Worm (Caenorhabditis elegans) whole organism, mixed stage, embryonic: ENCODE results near the gene Y71H2B.5.
A peak's percentile ranks its signal among the peaks of the same experiment; 100 is the strongest.

Experiments used
- M03D4.4 ChIP-seq: sonication (generic microtip); optimal IDR thresholded peaks from 2 replicates; lab custom pipeline; 2017; ENCODE audit warnings: mild to moderate bottlenecking, missing genetic modification characterization, missing compliant biosample characterization
- bed-3 ChIP-seq: fragments of 200-800 bp; sonication (Bioruptor generic); optimal IDR thresholded peaks from 3 replicates; lab custom pipeline; 2018; ENCODE audit warnings: mild to moderate bottlenecking, missing genetic modification characterization, moderate library complexity, missing compliant biosample characterization
- blmp-1 ChIP-seq: fragments of 150-350 bp; optimal IDR thresholded peaks from 2 replicates; lab custom pipeline; 2014; ENCODE audit warnings: missing biosample characterization, missing genetic modification characterization
- ceh-39 ChIP-seq: fragments of 150-350 bp; optimal IDR thresholded peaks from 2 replicates; lab custom pipeline; 2014; ENCODE audit warnings: missing biosample characterization, missing genetic modification characterization
- ceh-83 ChIP-seq: fragments of 200-800 bp; sonication (Bioruptor generic); optimal IDR thresholded peaks from 2 replicates; lab custom pipeline; 2018; ENCODE audit warnings: mild to moderate bottlenecking, missing genetic modification characterization, missing compliant biosample characterization
- ces-1 ChIP-seq: fragments of 150-350 bp; optimal IDR thresholded peaks from 2 replicates; lab custom pipeline; 2014; ENCODE audit warnings: missing biosample characterization, missing genetic modification reagents, missing genetic modification characterization
- cnd-1 ChIP-seq: fragments of 200-800 bp; sonication (Bioruptor generic); optimal IDR thresholded peaks from 2 replicates; lab custom pipeline; 2018; ENCODE audit warnings: mild to moderate bottlenecking, missing genetic modification characterization, missing compliant biosample characterization
- elt-1 ChIP-seq: sonication (generic microtip); optimal IDR thresholded peaks from 2 replicates; lab custom pipeline; 2017; ENCODE audit warnings: missing genetic modification characterization, mild to moderate bottlenecking, missing compliant biosample characterization, antibody characterized with exemption, moderate library complexity, borderline replicate concordance; ENCODE audit not compliant: insufficient read depth
- elt-3 ChIP-seq: fragments of 150-350 bp; optimal IDR thresholded peaks from 2 replicates; lab custom pipeline; 2014; ENCODE audit warnings: missing biosample characterization, missing genetic modification characterization
- ham-2 ChIP-seq: fragments of 200-800 bp; sonication (Bioruptor generic); optimal IDR thresholded peaks from 2 replicates; lab custom pipeline; 2018; ENCODE audit warnings: mild to moderate bottlenecking, missing genetic modification characterization, missing compliant biosample characterization
- lin-13 ChIP-seq: fragments of 150-350 bp; optimal IDR thresholded peaks from 2 replicates; lab custom pipeline; 2014; ENCODE audit warnings: missing biosample characterization, missing genetic modification characterization
- lin-32 ChIP-seq: fragments of 200-800 bp; sonication (Bioruptor generic); optimal IDR thresholded peaks from 2 replicates; lab custom pipeline; 2018; ENCODE audit warnings: mild to moderate bottlenecking, missing genetic modification characterization, missing compliant biosample characterization
- lsy-2 ChIP-seq: fragments of 150-350 bp; optimal IDR thresholded peaks from 2 replicates; lab custom pipeline; 2014; ENCODE audit warnings: missing biosample characterization, missing genetic modification characterization
- mab-5 ChIP-seq: fragments of 150-350 bp; optimal IDR thresholded peaks from 2 replicates; lab custom pipeline; 2014; ENCODE audit warnings: missing biosample characterization, missing genetic modification characterization
- mep-1 ChIP-seq: fragments of 150-350 bp; optimal IDR thresholded peaks from 2 replicates; lab custom pipeline; 2017; ENCODE audit warnings: missing biosample characterization, missing genetic modification reagents, missing genetic modification characterization, inconsistent platforms
- mls-2 ChIP-seq: sonication (generic microtip); optimal IDR thresholded peaks from 2 replicates; lab custom pipeline; 2016; ENCODE audit warnings: mild to moderate bottlenecking, missing genetic modification characterization, moderate library complexity, missing compliant biosample characterization
- nhr-12 ChIP-seq: fragments of 150-350 bp; optimal IDR thresholded peaks from 2 replicates; lab custom pipeline; 2014; ENCODE audit warnings: missing biosample characterization, missing genetic modification characterization
- nhr-2 ChIP-seq: fragments of 150-350 bp; optimal IDR thresholded peaks from 2 replicates; lab custom pipeline; 2014; ENCODE audit warnings: missing biosample characterization, missing genetic modification characterization
- nhr-237 ChIP-seq: fragments of 150-350 bp; optimal IDR thresholded peaks from 2 replicates; lab custom pipeline; 2014; ENCODE audit warnings: missing biosample characterization, missing genetic modification characterization
- nhr-28 ChIP-seq: fragments of 150-350 bp; optimal IDR thresholded peaks from 2 replicates; lab custom pipeline; 2014; ENCODE audit warnings: missing biosample characterization, missing genetic modification characterization
- nhr-76 ChIP-seq: sonication (generic microtip); optimal IDR thresholded peaks from 2 replicates; lab custom pipeline; 2017; ENCODE audit warnings: missing biosample characterization, missing genetic modification characterization
- pha-4 ChIP-seq: fragments of 150-350 bp; optimal IDR thresholded peaks from 2 replicates; lab custom pipeline; 2018; ENCODE audit warnings: missing biosample characterization, missing genetic modification reagents, missing genetic modification characterization
- snpc-4 ChIP-seq: fragments of 150-350 bp; optimal IDR thresholded peaks from 2 replicates; lab custom pipeline; 2014; ENCODE audit warnings: missing biosample characterization, missing genetic modification characterization
- sptf-1 ChIP-seq: sonication (generic microtip); optimal IDR thresholded peaks from 2 replicates; lab custom pipeline; 2017; ENCODE audit warnings: mild to moderate bottlenecking, missing genetic modification characterization, moderate library complexity, missing compliant biosample characterization
- tbx-8 ChIP-seq: fragments of 200-800 bp; sonication (Bioruptor generic); optimal IDR thresholded peaks from 2 replicates; lab custom pipeline; 2018; ENCODE audit warnings: mild to moderate bottlenecking, missing genetic modification characterization, moderate library complexity, missing compliant biosample characterization
- unc-120 ChIP-seq: sonication (generic microtip); optimal IDR thresholded peaks from 2 replicates; lab custom pipeline; 2017; ENCODE audit warnings: missing genetic modification characterization, missing compliant biosample characterization; ENCODE audit not compliant: poor library complexity, severe bottlenecking
- unc-39 ChIP-seq: fragments of 150-350 bp; optimal IDR thresholded peaks from 2 replicates; lab custom pipeline; 2014; ENCODE audit warnings: missing biosample characterization, missing genetic modification characterization
- unc-62 ChIP-seq: fragments of 150-350 bp; optimal IDR thresholded peaks from 2 replicates; lab custom pipeline; 2014; ENCODE audit warnings: missing biosample characterization, missing genetic modification reagents, missing genetic modification characterization
- zip-8 ChIP-seq: fragments of 150-350 bp; optimal IDR thresholded peaks from 2 replicates; lab custom pipeline; 2014; ENCODE audit warnings: missing biosample characterization, missing genetic modification characterization
- ztf-11 ChIP-seq: fragments of 150-350 bp; optimal IDR thresholded peaks from 2 replicates; lab custom pipeline; 2014; ENCODE audit warnings: missing biosample characterization, missing genetic modification characterization

The Y71H2B.5 gene

DNA sequence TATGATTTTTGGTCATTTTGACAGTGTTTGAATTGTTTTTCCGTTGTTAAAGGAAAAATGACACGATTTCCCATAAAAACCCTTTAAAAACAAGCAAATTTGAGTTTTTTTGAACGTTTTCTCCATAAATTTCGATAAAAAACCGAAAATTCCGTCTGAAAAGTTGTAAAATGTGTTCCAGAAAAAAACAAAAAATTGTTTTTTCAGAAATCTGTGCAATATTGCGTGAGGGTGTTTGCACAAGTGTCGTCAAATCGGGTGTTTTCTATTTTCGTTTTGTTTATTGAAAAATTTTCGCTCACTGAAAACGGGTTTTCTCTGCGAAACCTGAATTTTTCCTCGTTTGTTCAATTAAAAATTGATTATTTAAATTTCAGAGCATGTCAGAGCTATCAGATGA is 11.7 kb downstream of the Y71H2B.5 start, which contains the start of gene ppfr-4:
Gene ppfr-4, plus strand, starts transcription at position 378 of the 400 bp plus-strand sequence.
- TF ChIP-seq pha-4 (no peak), ces-1 (GFP tag; lab: Kevin White, UChicago) (peak; percentile 20)

- TF ChIP-seq cnd-1 (tag; lab: Kevin White, UChicago) (no peak), M03D4.4 (tag; lab: Kevin White, UChicago) (no peak), elt-1 (tag; lab: Kevin White, UChicago) (no peak), bed-3 (GFP tag; lab: Kevin White, UChicago) (no peak), nhr-237 (no peak)
- TF ChIP-seq, all 35 proteins: peak for 0
Measured at ce11 chrIII:2622870-2623269, 15.1 kb downstream of the Y71H2B.5 start, which contains the start of gene Y71H2B.2. Y71H2B.2 (plus strand) TSS chrIII:2623170.

ce11 chrIII:2628690-2629089 is 20.9 kb downstream of the Y71H2B.5 start, which contains the start of gene acbp-8:
acbp-8 (plus strand) TSS chrIII:2629013.
- TF ChIP-seq nhr-237: no peak
- no peak for TF ChIP-seq pha-4
- no peak for TF ChIP-seq nhr-12
- TF ChIP-seq tbx-8 (GFP tag; lab: Kevin White, UChicago): no peak
- TF ChIP-seq zip-8 (tag; lab: Kevin White, UChicago): no peak

ce11 chrIII:2632819-2633398 is 25.1 kb downstream of the Y71H2B.5 start:
- TF ChIP-seq elt-3 (tag; lab: Kevin White, UChicago): no peak
- no peak for TF ChIP-seq unc-62
- TF ChIP-seq nhr-2 (tag; lab: Kevin White, UChicago): no peak
- TF ChIP-seq lin-13 (tag; lab: Kevin White, UChicago): no peak
- TF ChIP-seq ces-1 (GFP tag; lab: Kevin White, UChicago): no peak
- no peak for TF ChIP-seq nhr-12
- peak; percentile 19 for TF ChIP-seq ham-2
- TF ChIP-seq unc-39 (tag; lab: Kevin White, UChicago): no peak
- no peak for TF ChIP-seq ceh-39 (tag; lab: Kevin White, UChicago)
- no peak for TF ChIP-seq nhr-28 (tag; lab: Kevin White, UChicago)
- TF ChIP-seq M03D4.4 (tag; lab: Kevin White, UChicago): no peak
- peak; percentile 52 for TF ChIP-seq elt-1 (tag; lab: Kevin White, UChicago)
- no peak for TF ChIP-seq mep-1 (tag; lab: Kevin White, UChicago)
- TF ChIP-seq bed-3 (GFP tag; lab: Kevin White, UChicago): no peak

DNA sequence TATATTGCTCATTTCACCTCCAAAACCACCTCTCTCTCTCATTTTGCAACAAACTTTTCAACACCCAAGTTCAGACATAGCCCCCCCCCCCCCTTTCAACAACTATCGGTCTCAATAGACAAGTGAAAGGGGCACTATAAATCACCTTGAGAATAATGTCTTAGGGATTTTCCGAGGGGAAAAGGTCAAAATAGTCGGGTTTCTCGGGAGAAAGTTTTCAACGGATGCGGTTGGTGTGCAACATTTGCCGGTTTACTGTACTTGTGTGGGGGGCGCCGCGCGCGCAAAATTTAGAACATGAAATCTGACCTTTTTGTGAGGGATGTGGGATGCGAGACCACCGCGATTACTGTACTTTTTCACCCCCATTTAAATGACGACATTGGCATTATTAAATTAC is 26.8 kb downstream of the Y71H2B.5 start:
- TF ChIP-seq ces-1 (GFP tag; lab: Kevin White, UChicago) (no peak), tbx-8 (GFP tag; lab: Kevin White, UChicago) (no peak), lsy-2 (tag; lab: Kevin White, UChicago) (no peak), ceh-39 (tag; lab: Kevin White, UChicago) (no peak), mls-2 (tag; lab: Kevin White, UChicago) (no peak), elt-1 (tag; lab: Kevin White, UChicago) (no peak), nhr-12 (no peak), lin-32 (GFP tag; lab: Kevin White, UChicago) (no peak), nhr-2 (tag; lab: Kevin White, UChicago) (no peak), nhr-76 (tag; lab: Kevin White, UChicago) (no peak), nhr-28 (tag; lab: Kevin White, UChicago) (no peak), ham-2 (no peak), lin-13 (tag; lab: Kevin White, UChicago) (no peak), mab-5 (tag; lab: Kevin White, UChicago) (no peak), unc-62 (no peak), mep-1 (tag; lab: Kevin White, UChicago) (no peak)

ce11 chrIII:2636137-2636536 is 28.3 kb downstream of the Y71H2B.5 start, which contains the start of gene zmp-2:
zmp-2 (plus strand) TSS chrIII:2636383.
- no peak for TF ChIP-seq mep-1 (tag; lab: Kevin White, UChicago)
- no peak for TF ChIP-seq snpc-4 (tag; lab: Kevin White, UChicago)
- TF ChIP-seq unc-120 (tag; lab: Kevin White, UChicago): no peak
- no peak for TF ChIP-seq M03D4.4 (tag; lab: Kevin White, UChicago)
- no peak for TF ChIP-seq elt-3 (tag; lab: Kevin White, UChicago)
- TF ChIP-seq lsy-2 (tag; lab: Kevin White, UChicago): no peak
- TF ChIP-seq sptf-1 (tag; lab: Kevin White, UChicago): no peak
- TF ChIP-seq ceh-83 (GFP tag; lab: Kevin White, UChicago): no peak
- TF ChIP-seq ceh-39 (tag; lab: Kevin White, UChicago): no peak
- no peak for TF ChIP-seq nhr-12
- TF ChIP-seq zip-8 (tag; lab: Kevin White, UChicago): no peak
- TF ChIP-seq ces-1 (GFP tag; lab: Kevin White, UChicago): no peak
- TF ChIP-seq bed-3 (GFP tag; lab: Kevin White, UChicago): no peak
- no peak for TF ChIP-seq blmp-1 (tag; lab: Kevin White, UChicago)
- TF ChIP-seq ham-2: no peak
- no peak for TF ChIP-seq ztf-11
- TF ChIP-seq tbx-8 (GFP tag; lab: Kevin White, UChicago): no peak
